Worm (Caenorhabditis elegans): Measurements from ENCODE around the gene F38E11.6.

- TF ChIP-seq ref-1 (GFP tag; conservative IDR thresholded peaks at IDR 0.05) (no peak), tab-1 (GFP tag; IDR thresholded peaks at IDR 0.05) (no peak), cog-1 (tag; optimal IDR thresholded peaks at IDR 0.05) (no peak), ztf-29 (GFP tag; IDR thresholded peaks at IDR 0.05) (no peak)
Measured at ce11 chrIV:9447209-9447608, 20.1 kb downstream of the F38E11.6 start, which contains the start of gene hsp-12.6.
